Worm (Caenorhabditis elegans) whole organism, L1 larva: Measurements from ENCODE around the gene F58B4.3.

Experiments
- C04F5.9 ChIP-seq: sonication (generic microtip); optimal IDR thresholded peaks from 2 replicates; lab custom pipeline; 2016; ENCODE audit warnings: missing genetic modification characterization, missing compliant biosample characterization
- Y116A8C.19 ChIP-seq: sonication (generic microtip); optimal IDR thresholded peaks from 2 replicates; lab custom pipeline; 2016; ENCODE audit warnings: missing compliant biosample characterization, missing genetic modification characterization, borderline replicate concordance
- aha-1 ChIP-seq: fragments of 150-350 bp; optimal IDR thresholded peaks from 2 replicates; lab custom pipeline; 2014; ENCODE audit warnings: missing biosample characterization, missing genetic modification characterization
- aly-2 ChIP-seq: fragments of 150-350 bp; optimal IDR thresholded peaks from 2 replicates; lab custom pipeline; 2014; ENCODE audit warnings: missing biosample characterization, missing genetic modification characterization
- ceh-63 ChIP-seq: fragments of 200-800 bp; sonication (Bioruptor generic); optimal IDR thresholded peaks from 2 replicates; lab custom pipeline; 2018; ENCODE audit warnings: mild to moderate bottlenecking, missing genetic modification characterization, missing compliant biosample characterization
- ceh-82 ChIP-seq, 3 experiments: fragments of 150-350 bp in 1 of 3; sonication (generic microtip) in 2 of 3; optimal IDR thresholded peaks; 2 replicates each; lab custom pipeline; 2014 to 2017; ENCODE audit warnings: missing biosample characterization in 3 of 3, missing genetic modification characterization in 3 of 3
- ceh-88 ChIP-seq: fragments of 200-800 bp; sonication (Bioruptor generic); IDR thresholded peaks from 2 replicates; pipeline ENCODE4 v1.3.6; 2022; ENCODE audit warnings: missing genetic modification characterization, missing compliant biosample characterization
- ces-1 ChIP-seq: fragments of 150-350 bp; optimal IDR thresholded peaks from 2 replicates; lab custom pipeline; 2014; ENCODE audit warnings: missing biosample characterization, missing genetic modification reagents, missing genetic modification characterization
- efl-1 ChIP-seq, 4 experiments: fragments of 150-350 bp; optimal IDR thresholded peaks in 3 of 4; peaks in 1 of 4; 1 replicate in 1 of 4; 2 replicates in 3 of 4; lab custom pipeline; 2014; ENCODE audit warnings: missing biosample characterization in 2 of 4, missing genetic modification characterization in 2 of 4, missing genetic modification reagents in 2 of 4
- efl-3 ChIP-seq: fragments of 200-800 bp; sonication (Bioruptor generic); optimal IDR thresholded peaks from 2 replicates; lab custom pipeline; 2018; ENCODE audit warnings: mild to moderate bottlenecking, missing genetic modification characterization, missing compliant biosample characterization
- egl-13 ChIP-seq: sonication (generic microtip); optimal IDR thresholded peaks from 2 replicates; lab custom pipeline; 2016; ENCODE audit warnings: missing genotype, missing genetic modification reagents, missing genetic modification characterization, missing compliant biosample characterization
- elt-2 ChIP-seq: sonication (generic microtip); optimal IDR thresholded peaks from 2 replicates; lab custom pipeline; 2016; ENCODE audit warnings: missing genetic modification characterization, mild to moderate bottlenecking, inconsistent platforms, missing compliant biosample characterization, missing genetic modification reagents
- fkh-10 ChIP-seq: sonication (generic microtip); optimal IDR thresholded peaks from 2 replicates; lab custom pipeline; 2017; ENCODE audit warnings: missing biosample characterization, missing genetic modification reagents, missing genetic modification characterization
- fkh-4 ChIP-seq: sonication (generic microtip); optimal IDR thresholded peaks from 2 replicates; lab custom pipeline; 2016; ENCODE audit warnings: missing compliant biosample characterization, missing genetic modification characterization, borderline replicate concordance
- fos-1 ChIP-seq: fragments of 150-350 bp; optimal IDR thresholded peaks from 2 replicates; lab custom pipeline; 2014; ENCODE audit warnings: missing biosample characterization, missing genetic modification characterization
- hlh-4 ChIP-seq: sonication (generic microtip); optimal IDR thresholded peaks from 2 replicates; lab custom pipeline; 2016; ENCODE audit warnings: mild to moderate bottlenecking, missing genetic modification characterization, missing compliant biosample characterization
- hpl-2 ChIP-seq: fragments of 150-350 bp; optimal IDR thresholded peaks from 2 replicates; lab custom pipeline; 2014; ENCODE audit warnings: missing biosample characterization, missing genetic modification reagents, missing genetic modification characterization
- irx-1 ChIP-seq: sonication (generic microtip); optimal IDR thresholded peaks from 2 replicates; lab custom pipeline; 2016; ENCODE audit warnings: missing genetic modification characterization, missing compliant biosample characterization
- lin-13 ChIP-seq: fragments of 150-350 bp; optimal IDR thresholded peaks from 2 replicates; lab custom pipeline; 2014; ENCODE audit warnings: missing biosample characterization, missing genetic modification reagents, missing genetic modification characterization
- lin-35 ChIP-seq, 2 experiments: fragments of 150-350 bp; optimal IDR thresholded peaks; 2 replicates each; lab custom pipeline; 2014; ENCODE audit warnings: missing biosample characterization in 2 of 2, missing genetic modification characterization in 2 of 2, missing genetic modification reagents in 2 of 2
- lir-3 ChIP-seq: sonication (generic microtip); optimal IDR thresholded peaks from 2 replicates; lab custom pipeline; 2016; ENCODE audit warnings: mild to moderate bottlenecking, missing genetic modification characterization, moderate library complexity, missing compliant biosample characterization; ENCODE audit not compliant: poor library complexity
- lsy-2 ChIP-seq, 2 experiments: fragments of 150-350 bp; optimal IDR thresholded peaks; 2 replicates each; lab custom pipeline; 2014; ENCODE audit warnings: missing biosample characterization in 2 of 2, missing genetic modification characterization in 2 of 2
- mef-2 ChIP-seq: fragments of 150-350 bp; optimal IDR thresholded peaks from 2 replicates; lab custom pipeline; 2014; ENCODE audit warnings: missing biosample characterization, missing genetic modification characterization
- nhr-11 ChIP-seq: fragments of 150-350 bp; optimal IDR thresholded peaks from 2 replicates; lab custom pipeline; 2014; ENCODE audit warnings: missing biosample characterization, missing genetic modification characterization
- nhr-12 ChIP-seq: sonication (generic microtip); optimal IDR thresholded peaks from 2 replicates; lab custom pipeline; 2017; ENCODE audit warnings: missing biosample characterization, missing genetic modification characterization
- nhr-20 ChIP-seq: sonication (generic microtip); optimal IDR thresholded peaks from 2 replicates; lab custom pipeline; 2016; ENCODE audit warnings: mild to moderate bottlenecking, missing genetic modification characterization, missing compliant biosample characterization
- nhr-237 ChIP-seq: fragments of 150-350 bp; optimal IDR thresholded peaks from 2 replicates; lab custom pipeline; 2014; ENCODE audit warnings: missing biosample characterization, missing genetic modification characterization
- nhr-28 ChIP-seq: fragments of 150-350 bp; optimal IDR thresholded peaks from 2 replicates; lab custom pipeline; 2014; ENCODE audit warnings: missing biosample characterization, missing genetic modification characterization
- nhr-47 ChIP-seq: sonication (generic microtip); optimal IDR thresholded peaks from 2 replicates; lab custom pipeline; 2016; ENCODE audit warnings: mild to moderate bottlenecking, missing genetic modification characterization, moderate library complexity, missing compliant biosample characterization
- nhr-77 ChIP-seq: fragments of 150-350 bp; optimal IDR thresholded peaks from 2 replicates; lab custom pipeline; 2014; ENCODE audit warnings: missing biosample characterization, missing genetic modification characterization
- nhr-90 ChIP-seq: sonication (generic microtip); optimal IDR thresholded peaks from 2 replicates; lab custom pipeline; 2016; ENCODE audit warnings: mild to moderate bottlenecking, missing genetic modification characterization, missing compliant biosample characterization; ENCODE audit not compliant: poor library complexity
- pag-3 ChIP-seq: sonication (generic microtip); optimal IDR thresholded peaks from 2 replicates; lab custom pipeline; 2017; ENCODE audit warnings: missing genetic modification characterization, mild to moderate bottlenecking, missing compliant biosample characterization, antibody characterized with exemption, borderline replicate concordance; ENCODE audit not compliant: insufficient read depth
- pqm-1 ChIP-seq: sonication (generic microtip); optimal IDR thresholded peaks from 3 replicates; lab custom pipeline; 2017; ENCODE audit warnings: missing biosample characterization, missing genetic modification characterization
- rnt-1 ChIP-seq: sonication (generic microtip); optimal IDR thresholded peaks from 2 replicates; lab custom pipeline; 2016; ENCODE audit warnings: mild to moderate bottlenecking, missing genetic modification characterization, moderate library complexity, missing compliant biosample characterization
- skn-1 ChIP-seq: fragments of 150-350 bp; optimal IDR thresholded peaks from 2 replicates; lab custom pipeline; 2014; ENCODE audit warnings: missing biosample characterization, missing genetic modification characterization
- snpc-4 ChIP-seq: fragments of 150-350 bp; optimal IDR thresholded peaks from 2 replicates; lab custom pipeline; 2014; ENCODE audit warnings: missing biosample characterization, missing genetic modification characterization
- snu-23 ChIP-seq: sonication (generic microtip); optimal IDR thresholded peaks from 2 replicates; lab custom pipeline; 2016; ENCODE audit warnings: missing genetic modification characterization, missing compliant biosample characterization
- sox-4 ChIP-seq: sonication (generic microtip); optimal IDR thresholded peaks from 2 replicates; lab custom pipeline; 2016; ENCODE audit warnings: missing genetic modification characterization, missing compliant biosample characterization
- sptf-1 ChIP-seq: fragments of 150-350 bp; optimal IDR thresholded peaks from 2 replicates; lab custom pipeline; 2014; ENCODE audit warnings: missing biosample characterization, missing genetic modification characterization
- swsn-7 ChIP-seq: sonication (generic microtip); optimal IDR thresholded peaks from 2 replicates; lab custom pipeline; 2016; ENCODE audit warnings: missing genetic modification characterization, missing compliant biosample characterization
- tbx-2 ChIP-seq: sonication (generic microtip); optimal IDR thresholded peaks from 2 replicates; lab custom pipeline; 2016; ENCODE audit warnings: missing genetic modification characterization, missing compliant biosample characterization
- tlp-1 ChIP-seq: fragments of 150-350 bp; optimal IDR thresholded peaks from 2 replicates; lab custom pipeline; 2014; ENCODE audit warnings: missing biosample characterization, missing genetic modification characterization
- unc-130 ChIP-seq: fragments of 150-350 bp; optimal IDR thresholded peaks from 2 replicates; lab custom pipeline; 2017; ENCODE audit warnings: missing biosample characterization, missing genetic modification characterization, inconsistent platforms
- unc-86 ChIP-seq: sonication (generic microtip); optimal IDR thresholded peaks from 2 replicates; lab custom pipeline; 2016; ENCODE audit warnings: missing genetic modification characterization, missing compliant biosample characterization
- vab-15 ChIP-seq: sonication (generic microtip); optimal IDR thresholded peaks from 2 replicates; lab custom pipeline; 2017; ENCODE audit warnings: missing genotype, mild to moderate bottlenecking, missing genetic modification characterization, missing compliant biosample characterization
- zip-4 ChIP-seq: fragments of 200-800 bp; sonication (Bioruptor generic); optimal IDR thresholded peaks from 2 replicates; lab custom pipeline; 2018; ENCODE audit warnings: mild to moderate bottlenecking, missing genetic modification characterization, moderate library complexity, missing compliant biosample characterization

Gene F58B4.3

DNA sequence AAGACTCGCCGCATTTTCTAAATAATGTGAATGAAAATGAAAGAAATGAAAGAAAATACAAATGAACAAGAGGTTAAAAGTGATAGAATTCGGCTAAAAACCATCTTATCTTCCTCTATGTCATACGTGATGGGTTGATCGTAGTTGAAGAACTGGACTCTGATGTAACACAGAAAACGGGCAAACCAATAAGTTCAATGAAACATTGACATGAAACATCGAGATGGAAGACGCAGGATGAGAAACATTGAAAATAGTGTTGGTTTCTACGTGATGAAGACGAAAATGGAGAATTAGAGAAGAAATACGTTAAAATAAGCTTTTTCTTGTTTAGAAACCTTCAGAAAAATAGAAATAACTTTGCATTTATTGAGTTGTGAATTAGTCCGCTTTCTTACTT, 38.6 kb upstream of the F58B4.3 start, which contains the start of gene F32D8.12 (continued):
- peak; percentile 57 for TF ChIP-seq unc-130 (tag; lab: Kevin White, UChicago)
- TF ChIP-seq vab-15 (tag; lab: Kevin White, UChicago): no peak
- no peak for TF ChIP-seq nhr-237
- TF ChIP-seq ceh-88: no peak
- no peak for TF ChIP-seq irx-1 (tag; lab: Kevin White, UChicago)
- no peak for TF ChIP-seq Y116A8C.19 (tag; lab: Kevin White, UChicago)
- no peak for TF ChIP-seq skn-1 (tag; lab: Kevin White, UChicago)
- TF ChIP-seq swsn-7 (tag; lab: Kevin White, UChicago): peak; percentile 44
- TF ChIP-seq snu-23: peak; percentile 84
- no peak for TF ChIP-seq ceh-63 (GFP tag; lab: Kevin White, UChicago)
- no peak for TF ChIP-seq mef-2
- no peak for TF ChIP-seq nhr-12 (tag; lab: Kevin White, UChicago)
- TF ChIP-seq C04F5.9 (tag; lab: Kevin White, UChicago): no peak
- TF ChIP-seq hpl-2: no peak
- no peak for TF ChIP-seq aly-2 (tag; lab: Kevin White, UChicago)
- peak; percentile 82 for TF ChIP-seq nhr-20 (tag; lab: Kevin White, UChicago)
- TF ChIP-seq efl-1 (optimal IDR thresholded peaks at IDR 0.05; lab: Kevin White, UChicago): peak; percentile 68 to 81
- peak; percentile 18 to 95 for TF ChIP-seq efl-1 (GFP tag; optimal IDR thresholded peaks at IDR 0.05 in 1 of 2; lab: Kevin White, UChicago)
- TF ChIP-seq lir-3 (tag; lab: Kevin White, UChicago): peak; percentile 18
- TF ChIP-seq elt-2: peak; percentile 42
- TF ChIP-seq egl-13: no peak
- no peak for TF ChIP-seq hlh-4 (tag; lab: Kevin White, UChicago)
- no peak for TF ChIP-seq nhr-11 (tag; lab: Kevin White, UChicago)
- no peak for TF ChIP-seq tbx-2 (tag; lab: Kevin White, UChicago)
- TF ChIP-seq pag-3 (tag; lab: Kevin White, UChicago): no peak
- peak; percentile 9 for TF ChIP-seq lin-13 (GFP tag; lab: Kevin White, UChicago)
- no peak for TF ChIP-seq fkh-10
- TF ChIP-seq nhr-28: no peak
- peak; percentile 23 to 59 for TF ChIP-seq lin-35 (GFP tag; optimal IDR thresholded peaks at IDR 0.05; lab: Kevin White, UChicago)
- TF ChIP-seq snpc-4 (tag; lab: Kevin White, UChicago): no peak
- TF ChIP-seq lsy-2 (tag; optimal IDR thresholded peaks at IDR 0.05; lab: Kevin White, UChicago): peak; percentile 33 to 45

DNA sequence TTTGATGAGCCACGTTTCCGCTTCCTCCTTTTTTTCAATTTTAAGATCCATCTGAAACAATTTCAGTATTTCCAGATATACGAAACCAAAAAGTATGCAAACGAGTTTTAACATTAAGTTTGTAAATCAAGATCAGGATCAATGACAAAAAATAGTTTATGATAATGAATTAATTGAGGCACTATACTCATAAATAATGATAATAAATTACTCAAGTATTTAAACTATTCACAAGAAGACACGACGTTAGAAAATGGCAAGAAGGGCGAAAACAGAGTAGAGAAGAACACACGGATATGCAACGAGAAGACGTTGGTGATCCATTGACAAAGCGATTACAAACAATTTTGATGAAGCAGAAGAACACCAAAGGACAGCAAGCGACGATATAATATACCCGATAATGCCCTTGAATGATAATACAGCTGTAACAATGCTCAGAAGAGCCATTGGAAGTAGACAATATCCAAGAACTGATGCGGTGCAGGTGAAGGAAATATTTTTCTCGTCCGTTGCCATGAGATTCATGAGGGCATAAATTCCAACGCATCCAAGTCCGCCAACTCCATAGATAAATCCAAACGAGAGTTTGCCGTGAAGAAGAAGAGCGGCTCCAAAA, 36.0 kb upstream of the F58B4.3 start, which contains the start of gene F32D8.4:
TSS of gene F32D8.4 (minus strand) at position 51 of the 619 bp plus-strand sequence.
- TF ChIP-seq nhr-12 (tag; lab: Kevin White, UChicago) (no peak), ces-1 (no peak), efl-1 (optimal IDR thresholded peaks at IDR 0.05; lab: Kevin White, UChicago) (no peak), efl-1 (GFP tag; optimal IDR thresholded peaks at IDR 0.05 in 1 of 2; lab: Kevin White, UChicago) (peak in 1 of 2 experiments; percentile 90), hlh-4 (tag; lab: Kevin White, UChicago) (no peak)
- TF ChIP-seq, all 84 proteins: peak for 1

DNA sequence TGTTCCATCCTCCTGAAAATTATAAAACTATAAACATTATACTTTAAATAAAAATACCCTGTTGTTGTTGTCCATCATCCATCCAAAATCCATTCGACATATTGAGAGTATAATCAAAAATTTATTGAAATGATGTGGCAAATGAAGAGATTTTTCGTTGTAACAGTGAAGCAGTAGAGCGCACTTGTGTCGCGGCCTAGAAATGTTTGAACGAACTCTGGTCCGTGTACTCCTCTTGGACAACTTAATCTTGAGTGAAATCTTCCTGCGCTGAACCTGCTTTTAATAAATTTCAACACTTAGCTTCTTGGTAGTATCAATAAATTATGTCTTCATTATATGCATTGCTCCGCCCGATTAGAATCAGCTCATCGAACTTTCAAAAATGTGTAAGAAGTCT, 35.0 kb upstream of the F58B4.3 start, which contains the start of the genes F32D8.14 and F32D8.5:
TSS of gene F32D8.14 (minus strand) at position 188 of the 400 bp plus-strand sequence.
TSS of gene F32D8.5 (plus strand) at position 200 of the 400 bp plus-strand sequence.
- TF ChIP-seq ceh-63 (GFP tag; lab: Kevin White, UChicago) (no peak), rnt-1 (tag; lab: Kevin White, UChicago) (peak; percentile 98), nhr-12 (tag; lab: Kevin White, UChicago) (no peak), efl-1 (optimal IDR thresholded peaks at IDR 0.05; lab: Kevin White, UChicago) (peak; percentile 83 to 87), efl-1 (GFP tag; optimal IDR thresholded peaks at IDR 0.05 in 1 of 2; lab: Kevin White, UChicago) (peak; percentile 82 to 98), efl-3 (GFP tag; lab: Kevin White, UChicago) (no peak), nhr-90 (tag; lab: Kevin White, UChicago) (peak; percentile 88), unc-130 (tag; lab: Kevin White, UChicago) (peak; percentile 93), zip-4 (GFP tag; lab: Kevin White, UChicago) (peak; percentile 9), fos-1 (tag; lab: Kevin White, UChicago) (peak; percentile 42), nhr-77 (peak; percentile 67), lsy-2 (tag; optimal IDR thresholded peaks at IDR 0.05; lab: Kevin White, UChicago) (peak; percentile 87 to 89), tbx-2 (tag; lab: Kevin White, UChicago) (peak; percentile 90), unc-86 (peak; percentile 84), sox-4 (tag; lab: Kevin White, UChicago) (peak; percentile 85), nhr-47 (tag; lab: Kevin White, UChicago) (peak; percentile 89), pqm-1 (no peak), aha-1 (tag; lab: Kevin White, UChicago) (no peak), lin-35 (GFP tag; optimal IDR thresholded peaks at IDR 0.05; lab: Kevin White, UChicago) (peak; percentile 85 to 88), nhr-11 (tag; lab: Kevin White, UChicago) (no peak), tlp-1 (no peak), vab-15 (tag; lab: Kevin White, UChicago) (peak; percentile 61), ceh-82 (tag; optimal IDR thresholded peaks at IDR 0.05; lab: Kevin White, UChicago) (peak; percentile 56 to 84 (median 76)), lin-13 (GFP tag; lab: Kevin White, UChicago) (peak; percentile 75), fkh-4 (peak; percentile 80), snu-23 (peak; percentile 93), sptf-1 (tag; lab: Kevin White, UChicago) (no peak)
